Worm (Caenorhabditis elegans) whole organism, young adult: ENCODE results near the gene ensh-1.

Source experiments
- D2030.7 ChIP-seq: fragments of 200-800 bp; sonication (Bioruptor generic); IDR thresholded peaks from 2 replicates; pipeline ENCODE4 v1.3.6; 2022; ENCODE audit warnings: missing genetic modification reagents, missing genetic modification characterization, missing compliant biosample characterization
- F57C9.4 ChIP-seq: sonication (generic microtip); optimal IDR thresholded peaks from 2 replicates; lab custom pipeline; 2017; ENCODE audit warnings: mild to moderate bottlenecking, missing genetic modification characterization, missing compliant biosample characterization
- egrh-3 ChIP-seq: fragments of 200-800 bp; sonication (Bioruptor generic); IDR thresholded peaks from 2 replicates; pipeline ENCODE4 v1.3.6; 2022; ENCODE audit warnings: missing genetic modification reagents, missing genetic modification characterization, missing compliant biosample characterization
- hmg-1.2 ChIP-seq: fragments of 200-800 bp; sonication (Bioruptor generic); IDR thresholded peaks from 2 replicates; pipeline ENCODE4 v1.3.6; 2022; ENCODE audit warnings: missing genetic modification reagents, missing genetic modification characterization, missing compliant biosample characterization
- hsf-1 ChIP-seq: fragments of 200-800 bp; sonication (Bioruptor generic); IDR thresholded peaks from 2 replicates; pipeline ENCODE4 v1.3.6; 2022; ENCODE audit warnings: missing genetic modification reagents, missing genetic modification characterization, missing compliant biosample characterization
- lin-35 ChIP-seq, 3 experiments: fragments of 150-350 bp in 2 of 3; sonication (generic microtip) in 1 of 3; optimal IDR thresholded peaks; 2 replicates each; lab custom pipeline; 2014 to 2018; ENCODE audit warnings: missing biosample characterization in 3 of 3, missing genetic modification characterization in 3 of 3, missing genetic modification reagents in 3 of 3
- madf-6 ChIP-seq: fragments of 200-800 bp; sonication (Bioruptor generic); IDR thresholded peaks from 2 replicates; pipeline ENCODE4 v1.3.6; 2022; ENCODE audit warnings: missing genetic modification reagents, missing genetic modification characterization, missing compliant biosample characterization
- tbx-9 ChIP-seq: sonication (generic microtip); optimal IDR thresholded peaks from 2 replicates; lab custom pipeline; 2016; ENCODE audit warnings: borderline replicate concordance, missing genetic modification characterization, inconsistent platforms, missing compliant biosample characterization
- unc-130 ChIP-seq: sonication (generic microtip); optimal IDR thresholded peaks from 2 replicates; lab custom pipeline; 2016; ENCODE audit warnings: missing genetic modification reagents, missing genetic modification characterization, missing compliant biosample characterization
- unc-62 ChIP-seq: fragments of 150-350 bp; optimal IDR thresholded peaks from 2 replicates; lab custom pipeline; 2014; ENCODE audit warnings: missing biosample characterization, missing genetic modification reagents, missing genetic modification characterization

DNA sequence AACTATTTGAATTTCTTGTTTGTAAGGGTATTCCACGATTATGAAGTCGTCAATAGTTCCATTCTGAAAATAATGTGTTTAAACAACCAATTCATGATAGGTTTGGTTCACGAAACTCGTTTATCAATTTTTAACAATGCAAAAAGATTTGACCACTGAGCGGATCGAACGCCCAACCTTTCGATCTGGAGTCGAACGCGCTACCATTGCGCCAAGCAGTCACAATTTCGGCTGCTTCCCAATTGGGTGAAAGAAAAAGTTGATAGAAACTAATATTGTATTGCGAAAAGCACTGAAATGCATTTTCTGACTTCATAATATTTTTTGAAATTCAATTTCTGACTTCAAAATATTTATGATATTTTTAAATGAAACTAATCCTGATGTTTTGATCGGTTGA, 39.8 kb downstream of the ensh-1 start:
- TF ChIP-seq tbx-9 (tag; lab: Kevin White, UChicago), result no peak
- no peak for TF ChIP-seq F57C9.4
- TF ChIP-seq unc-62 (GFP tag; lab: Kevin White, UChicago), result no peak
- peak; percentile 49 for TF ChIP-seq D2030.7 (GFP tag; lab: Robert Waterston, UW)
- TF ChIP-seq lin-35 (GFP tag; optimal IDR thresholded peaks at IDR 0.05; lab: Kevin White, UChicago), result no peak
- TF ChIP-seq egrh-3 (GFP tag; lab: Robert Waterston, UW), result no peak
- no peak for TF ChIP-seq madf-6 (GFP tag; lab: Robert Waterston, UW)
- TF ChIP-seq hsf-1 (GFP tag; lab: Robert Waterston, UW), result no peak
- no peak for TF ChIP-seq unc-130 (GFP tag; lab: Kevin White, UChicago)
- TF ChIP-seq hmg-1.2, result peak; percentile 58
